Worm (Caenorhabditis elegans): ENCODE measurements around the gene B0334.5.

B0334.5 gene

DNA sequence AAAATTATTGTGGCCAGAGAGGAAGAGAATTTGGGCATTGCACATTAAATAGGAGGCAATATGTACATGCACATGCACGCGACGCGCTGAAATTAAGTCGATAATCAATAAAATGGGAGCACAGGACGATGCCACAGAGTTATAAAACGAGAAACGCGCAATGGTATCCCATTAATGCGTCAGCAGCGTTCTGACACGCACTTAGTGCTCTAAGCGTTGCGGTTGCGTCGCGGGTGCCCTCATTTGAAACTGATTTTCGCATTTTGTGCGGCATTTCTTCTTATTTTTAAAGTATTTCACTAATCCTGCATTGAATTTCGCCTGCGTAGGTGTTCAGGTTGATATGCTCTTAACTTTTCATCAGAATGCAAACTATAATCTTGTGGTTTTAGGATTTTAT is 44.4 kb upstream of the B0334.5 start, which contains the start of gene rsp-1:
Gene rsp-1 (plus strand): TSS at position 338 of the 400 bp plus-strand sequence.
- peak; percentile 92 for TF ChIP-seq crh-2 (tag; optimal IDR thresholded peaks at IDR 0.05)
- no peak for TF ChIP-seq unc-62 (GFP tag; optimal IDR thresholded peaks at IDR 0.05)
- no peak for TF ChIP-seq aly-2 (tag; optimal IDR thresholded peaks at IDR 0.05)
- TF ChIP-seq nhr-12 (tag; optimal IDR thresholded peaks at IDR 0.05): no peak
- TF ChIP-seq ztf-4 (tag; optimal IDR thresholded peaks at IDR 0.05): peak; percentile 74
- no peak for TF ChIP-seq unc-39 (tag; optimal IDR thresholded peaks at IDR 0.05)
- no peak for TF ChIP-seq elt-3 (tag; optimal IDR thresholded peaks at IDR 0.05)
- no peak for TF ChIP-seq nhr-77 (tag; optimal IDR thresholded peaks at IDR 0.05)
- TF ChIP-seq zag-1 (tag; optimal IDR thresholded peaks at IDR 0.05): peak; percentile 60
- no peak for TF ChIP-seq nhr-11 (tag; optimal IDR thresholded peaks at IDR 0.05)
- TF ChIP-seq ceh-16 (tag; optimal IDR thresholded peaks at IDR 0.05): peak; percentile 39
- peak; percentile 30 for TF ChIP-seq ceh-82 (tag; optimal IDR thresholded peaks at IDR 0.05)
- TF ChIP-seq unc-55 (GFP tag; optimal IDR thresholded peaks at IDR 0.05): peak; percentile 95
- peak; percentile 91 for TF ChIP-seq lin-13 (GFP tag; optimal IDR thresholded peaks at IDR 0.05)
- no peak for TF ChIP-seq ztf-1 (GFP tag; conservative IDR thresholded peaks at IDR 0.05)
- TF ChIP-seq nhr-25 (tag; optimal IDR thresholded peaks at IDR 0.05): peak; percentile 82
- peak; percentile 27 for TF ChIP-seq Y55F3AM.14 (GFP tag; optimal IDR thresholded peaks at IDR 0.05)
- TF ChIP-seq C34F6.9 (tag; optimal IDR thresholded peaks at IDR 0.05): peak; percentile 97
- peak; percentile 43 for TF ChIP-seq nhr-237 (tag; optimal IDR thresholded peaks at IDR 0.05)
- TF ChIP-seq alr-1 (tag; optimal IDR thresholded peaks at IDR 0.05): no peak
- TF ChIP-seq blmp-1 (tag; optimal IDR thresholded peaks at IDR 0.05; ENCODE audit: insufficient read depth): peak; percentile 48
- TF ChIP-seq sem-4 (tag; optimal IDR thresholded peaks at IDR 0.05): peak; percentile 79
- peak; percentile 95 for TF ChIP-seq sma-9 (GFP tag; optimal IDR thresholded peaks at IDR 0.05)
- no peak for TF ChIP-seq sma-9 (tag; optimal IDR thresholded peaks at IDR 0.05)
- peak; percentile 74 for TF ChIP-seq nhr-6 (tag; optimal IDR thresholded peaks at IDR 0.05)
- peak; percentile 89 for TF ChIP-seq mab-5 (tag; optimal IDR thresholded peaks at IDR 0.05)
- no peak for TF ChIP-seq nhr-10 (tag; optimal IDR thresholded peaks at IDR 0.05)
- no peak for TF ChIP-seq nhr-23 (tag; optimal IDR thresholded peaks at IDR 0.05)
- TF ChIP-seq nhr-129 (tag; optimal IDR thresholded peaks at IDR 0.05): peak; percentile 92
- peak; percentile 73 for TF ChIP-seq egl-27 (tag; optimal IDR thresholded peaks at IDR 0.05)
- no peak for TF ChIP-seq ztf-11 (tag; optimal IDR thresholded peaks at IDR 0.05)
- TF ChIP-seq nhr-21 (tag; optimal IDR thresholded peaks at IDR 0.05): peak; percentile 87
- TF ChIP-seq peb-1 (tag; optimal IDR thresholded peaks at IDR 0.05): no peak
- TF ChIP-seq gmeb-1 (tag; optimal IDR thresholded peaks at IDR 0.05): peak; percentile 90
- peak; percentile 84 for TF ChIP-seq sma-3 (GFP tag; optimal IDR thresholded peaks at IDR 0.05)
- TF ChIP-seq lsy-2 (tag; optimal IDR thresholded peaks at IDR 0.05): peak; percentile 84 to 94
- no peak for TF ChIP-seq lin-39 (tag; optimal IDR thresholded peaks at IDR 0.05)
- no peak for TF ChIP-seq elt-1 (tag; optimal IDR thresholded peaks at IDR 0.05)
- peak; percentile 82 for TF ChIP-seq lin-11 (tag; optimal IDR thresholded peaks at IDR 0.05)
- no peak for TF ChIP-seq skn-1 (tag; optimal IDR thresholded peaks at IDR 0.05)
- peak; percentile 67 for TF ChIP-seq R02D3.7 (tag; optimal IDR thresholded peaks at IDR 0.05)
- no peak for TF ChIP-seq mbf-1 (tag; optimal IDR thresholded peaks at IDR 0.05)
- peak; percentile 76 for TF ChIP-seq ama-1 (optimal IDR thresholded peaks at IDR 0.05)
- peak; percentile 84 for TF ChIP-seq fos-1 (tag; optimal IDR thresholded peaks at IDR 0.05)
- TF ChIP-seq snpc-4 (tag; optimal IDR thresholded peaks at IDR 0.05): peak; percentile 87
- peak in 1 of 2 experiments; percentile 74 for TF ChIP-seq mdl-1 (tag; optimal IDR thresholded peaks at IDR 0.05)
- peak; percentile 90 for TF ChIP-seq F13H6.1 (tag; optimal IDR thresholded peaks at IDR 0.05)

DNA sequence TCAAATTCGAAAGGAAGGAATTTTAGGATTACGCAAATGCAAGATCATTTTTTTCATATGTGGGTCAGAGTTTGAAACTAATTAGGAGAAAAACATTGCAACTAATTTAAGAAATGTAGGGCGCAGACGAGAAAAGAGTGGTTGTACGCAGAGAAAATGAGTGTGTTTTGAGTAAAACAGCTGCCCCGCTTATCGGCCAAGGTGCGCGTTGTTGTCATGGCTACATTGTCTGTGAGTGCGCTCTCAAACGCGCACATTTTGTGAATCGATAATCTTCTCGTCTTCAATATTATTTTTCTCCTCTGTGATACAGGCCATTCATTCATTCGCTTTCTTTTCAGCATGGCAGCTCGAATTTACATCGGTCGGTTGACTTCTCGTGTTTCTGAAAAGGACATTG is 43.8 kb upstream of the B0334.5 start:
- TF ChIP-seq lin-11 (tag; optimal IDR thresholded peaks at IDR 0.05): peak; percentile 43
- TF ChIP-seq nhr-11 (tag; optimal IDR thresholded peaks at IDR 0.05): no peak

Data from whole organism, L2 larva.